Worm (Caenorhabditis elegans) whole organism, L4/young adult: ENCODE data around the gene B0228.9.

Experiments
- W03F9.2 ChIP-seq: fragments of 150-350 bp; optimal IDR thresholded peaks from 2 replicates; lab custom pipeline; 2014; ENCODE audit warnings: missing biosample characterization, missing genetic modification characterization
- dao-5 ChIP-seq: sonication (generic microtip); optimal IDR thresholded peaks from 2 replicates; lab custom pipeline; 2016; ENCODE audit warnings: missing genotype, missing genetic modification characterization, moderate library complexity, missing compliant biosample characterization
- him-1 ChIP-seq: sonication (generic microtip); optimal IDR thresholded peaks from 2 replicates; lab custom pipeline; 2016; ENCODE audit warnings: missing genotype, missing genetic modification reagents, missing genetic modification characterization, missing compliant biosample characterization

ce11 chrII:7810869-7811543 lies 47.5 kb upstream of the B0228.9 start, which contains the start of gene cki-1:
- TF ChIP-seq W03F9.2 (tag; lab: Kevin White, UChicago) = no peak
- no peak for TF ChIP-seq him-1 (tag; lab: Kevin White, UChicago)
- TF ChIP-seq dao-5 (tag; lab: Kevin White, UChicago) = no peak
